Worm (Caenorhabditis elegans): ENCODE measurements around the gene ced-5.

DNA sequence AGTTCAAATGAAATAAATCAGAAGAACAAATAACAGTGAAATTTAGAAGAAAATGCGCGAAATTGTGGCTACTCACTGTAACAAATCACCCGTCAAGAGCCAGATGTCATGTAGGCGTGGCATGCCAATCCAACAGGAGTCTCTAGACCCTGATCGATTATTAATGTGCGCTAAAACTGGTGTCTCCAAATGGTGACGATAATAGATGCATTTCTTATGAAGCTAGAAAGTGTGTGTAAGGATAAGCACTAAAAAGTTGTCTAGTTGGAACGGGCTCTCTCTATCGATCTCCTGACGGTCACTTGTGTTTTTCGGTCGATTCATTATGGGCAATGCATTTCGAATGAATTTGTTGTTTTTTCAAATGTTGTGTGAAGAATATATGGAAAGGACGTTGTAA, 22.1 kb upstream of the ced-5 start, which contains the start of gene mec-3:
- TF ChIP-seq unc-62 (GFP tag; optimal IDR thresholded peaks at IDR 0.05 in 1 of 2) = no peak
- TF ChIP-seq unc-62 (tag; optimal IDR thresholded peaks at IDR 0.05) = no peak
- no peak for TF ChIP-seq nhr-237 (tag; optimal IDR thresholded peaks at IDR 0.05)
- no peak for TF ChIP-seq F37D6.2 (tag; optimal IDR thresholded peaks at IDR 0.05)
- TF ChIP-seq unc-39 (tag; optimal IDR thresholded peaks at IDR 0.05) = no peak
- TF ChIP-seq php-3 (GFP tag; IDR thresholded peaks at IDR 0.05) = no peak
- TF ChIP-seq nhr-11 (tag; optimal IDR thresholded peaks at IDR 0.05) = no peak
- no peak for TF ChIP-seq ctbp-1 (GFP tag; IDR thresholded peaks at IDR 0.05)
- TF ChIP-seq fkh-10 (GFP tag; optimal IDR thresholded peaks at IDR 0.05) = no peak
- no peak for TF ChIP-seq spr-1 (tag; optimal IDR thresholded peaks at IDR 0.05)

Data from whole organism, L4 larva.